Worm (Caenorhabditis elegans): ENCODE results near the gene pes-4.

DNA sequence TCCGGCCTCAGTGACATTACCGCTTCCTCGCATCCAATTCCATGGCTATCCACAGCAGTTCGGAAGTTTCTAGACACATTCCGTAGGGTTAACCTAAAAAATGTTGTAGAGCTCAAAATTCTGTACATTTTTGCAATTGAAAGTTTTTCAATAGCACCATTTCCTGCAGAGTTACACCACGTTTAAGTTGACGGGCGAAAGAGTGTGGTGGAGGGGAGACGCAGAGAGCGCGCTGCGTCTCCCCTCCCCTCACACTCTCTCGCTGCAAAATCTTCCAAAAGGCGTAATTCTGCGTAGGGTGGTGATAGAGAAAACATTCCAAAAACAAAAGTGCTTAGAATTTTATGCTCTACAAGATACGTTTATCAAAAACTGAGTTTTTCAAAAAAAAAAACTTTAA, 18.3 kb upstream of the pes-4 start:
- TF ChIP-seq pag-3 (tag; optimal IDR thresholded peaks at IDR 0.05; ENCODE audit: borderline replicate concordance) (no peak), hlh-6 (tag; optimal IDR thresholded peaks at IDR 0.05) (no peak), ceh-14 (tag; optimal IDR thresholded peaks at IDR 0.05) (no peak), madf-2 (tag; optimal IDR thresholded peaks at IDR 0.05) (no peak), ama-1 (optimal IDR thresholded peaks at IDR 0.05) (no peak), C38D4.7 (GFP tag; optimal IDR thresholded peaks at IDR 0.05) (no peak)

All from whole organism, late embryonic.